Fruit fly (Drosophila melanogaster): ENCODE measurements around the gene CG14958.

dm6 chr3L:3179474-3179873, 10.3 kb upstream of the CG14958 start:
- TF ChIP-seq CTCF (optimal IDR thresholded peaks at IDR 0.05), result no peak
- TF ChIP-seq CG8478 (optimal IDR thresholded peaks at IDR 0.05), result no peak
